Fruit fly (Drosophila melanogaster): ENCODE data around the gene Sdic4.

- TF ChIP-seq psq (optimal IDR thresholded peaks at IDR 0.05) = no peak
- no peak for TF ChIP-seq pan (optimal IDR thresholded peaks at IDR 0.05)
- TF ChIP-seq CG8478 (optimal IDR thresholded peaks at IDR 0.05) = no peak
- TF ChIP-seq Dll (optimal IDR thresholded peaks at IDR 0.05) = no peak
These were observed 31.2 kb upstream of the Sdic4 start for dm6 chrX:20255977-20256376.

Measured in whole organism.